Worm (Caenorhabditis elegans) whole organism, midembryonic: ENCODE measurements around the gene C08F11.12.

Source experiments
- cog-1 ChIP-seq: sonication (generic microtip); optimal IDR thresholded peaks from 2 replicates; lab custom pipeline; 2016; ENCODE audit warnings: missing genetic modification characterization, missing compliant biosample characterization
- flt-1 ChIP-seq: fragments of 200-800 bp; sonication (Bioruptor generic); IDR thresholded peaks from 2 replicates; pipeline ENCODE4 v1.3.6; 2022; ENCODE audit warnings: missing genetic modification characterization, missing compliant biosample characterization
- tab-1 ChIP-seq: fragments of 200-800 bp; sonication (Bioruptor generic); IDR thresholded peaks from 2 replicates; pipeline ENCODE4 v1.3.6; 2022; ENCODE audit warnings: missing genetic modification characterization, missing compliant biosample characterization
- ztf-29 ChIP-seq: fragments of 200-800 bp; sonication (Bioruptor generic); IDR thresholded peaks from 2 replicates; pipeline ENCODE4 v1.3.6; 2022; ENCODE audit warnings: missing genetic modification reagents, missing genetic modification characterization, missing compliant biosample characterization

DNA sequence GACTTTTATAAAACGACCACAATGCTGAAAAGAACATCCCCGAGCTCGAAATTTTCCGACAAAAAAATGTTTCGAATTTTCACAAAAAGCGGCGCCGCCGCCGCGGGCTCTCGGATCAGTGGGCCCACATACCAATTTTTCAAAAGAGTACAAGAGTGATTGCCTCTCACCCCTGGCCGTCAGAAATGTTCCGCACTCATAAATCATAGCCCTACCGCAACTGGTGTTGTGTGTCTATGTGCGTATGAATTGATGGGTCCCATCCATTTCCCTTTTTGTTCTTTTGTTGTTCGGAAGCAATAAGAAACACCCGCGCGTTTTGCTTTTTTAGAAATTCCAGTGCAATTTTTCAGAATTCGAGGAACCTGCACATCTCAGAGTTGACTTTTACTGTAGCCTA lies 43.3 kb upstream of the C08F11.12 start:
- TF ChIP-seq tab-1 (GFP tag; lab: Robert Waterston, UW) (no peak), flt-1 (no peak), cog-1 (tag; lab: Kevin White, UChicago) (no peak), ztf-29 (no peak)
